Fruit fly (Drosophila melanogaster) whole organism, wandering third instar larva: Measurements from ENCODE around the gene NANS.

Source experiments
- Vsx2 ChIP-seq: fragments of 200-300, 225-300 bp; sonication (Bioruptor generic); optimal IDR thresholded peaks from 2 replicates; lab custom pipeline; 2018; ENCODE audit warnings: missing biosample characterization, missing genetic modification characterization; ENCODE audit not compliant: partially characterized antibody
- sv ChIP-seq: fragments of 200-800 bp; sonication (Bioruptor generic); optimal IDR thresholded peaks from 3 replicates; lab custom pipeline; 2016; ENCODE audit warnings: missing biosample characterization, missing genetic modification characterization

DNA sequence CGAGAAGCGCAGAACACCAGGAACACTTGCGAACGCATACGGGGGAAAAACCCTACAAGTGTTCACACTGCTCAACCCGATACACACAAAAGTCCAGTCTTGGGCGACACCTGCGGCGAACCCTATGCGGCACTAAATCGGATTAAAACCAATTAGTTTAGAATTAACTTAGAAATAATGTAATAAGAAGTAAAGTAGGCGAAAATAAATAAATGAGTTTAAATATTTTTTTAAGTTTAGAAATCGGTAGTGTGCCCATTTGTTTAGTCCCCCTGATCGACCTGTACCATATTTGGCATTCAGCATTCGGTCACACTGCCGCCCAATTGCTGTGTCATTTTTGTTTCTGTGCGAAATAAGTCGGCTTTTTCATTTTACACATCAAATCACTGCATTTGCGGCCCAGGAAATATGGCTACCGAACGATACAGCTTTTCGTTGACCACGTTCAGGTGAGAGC is 4.7 kb downstream of the NANS start, which contains the start of gene Prosalpha2:
- TF ChIP-seq Vsx2, result no peak
- TF ChIP-seq sv (GFP tag; lab: Kevin White, UChicago), result no peak
